Fruit fly (Drosophila melanogaster): ENCODE measurements around the gene CG13305.

CG13305 gene

DNA sequence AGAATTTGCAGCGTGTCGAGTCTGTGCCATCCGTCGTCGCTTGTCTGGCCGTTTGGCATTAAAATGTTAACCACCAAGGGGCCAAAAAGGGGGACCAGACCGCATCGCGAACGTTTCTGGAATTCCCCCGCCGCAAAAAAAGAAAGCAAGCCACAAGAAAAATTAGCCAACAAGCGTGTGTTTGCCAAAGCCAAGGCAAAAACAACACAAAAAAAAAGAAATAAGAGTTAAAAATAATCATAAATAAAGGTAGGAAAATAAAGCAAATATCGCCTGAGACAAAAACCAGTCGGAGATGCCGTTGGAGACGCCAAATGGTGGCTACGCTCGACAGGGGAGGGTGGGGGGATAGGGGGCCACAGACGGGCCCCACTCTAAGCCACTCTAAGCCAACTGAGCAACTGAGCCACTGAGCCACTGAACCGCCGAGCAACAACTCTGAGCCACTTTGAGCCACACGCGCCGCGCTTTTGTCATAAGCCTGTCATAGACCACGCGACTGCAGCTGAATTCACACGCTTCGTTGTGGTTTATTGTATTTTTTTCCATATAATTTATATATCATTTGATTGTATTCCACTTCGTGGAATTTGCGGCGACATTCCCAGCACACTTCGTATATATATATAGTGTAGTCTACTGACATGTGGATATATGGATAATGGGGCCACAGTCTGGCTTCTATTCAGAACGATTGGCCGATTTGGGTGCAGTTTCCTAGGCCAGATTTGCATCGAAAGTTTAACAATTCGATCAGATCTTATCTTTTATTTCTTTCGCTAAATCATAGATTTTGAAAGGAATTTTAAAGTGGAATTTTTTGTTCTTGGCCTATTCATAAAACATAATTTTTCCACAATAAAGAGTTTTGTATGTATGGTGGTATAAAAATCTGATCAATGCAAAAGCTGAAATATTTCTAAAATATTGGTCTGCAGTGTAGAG, 47.2 kb upstream of the CG13305 start (continued):
- TF ChIP-seq CG6654 (GFP tag; optimal IDR thresholded peaks at IDR 0.05) (no peak), maf-S (GFP tag; optimal IDR thresholded peaks at IDR 0.05) (no peak), MESR4 (GFP tag; optimal IDR thresholded peaks at IDR 0.05) (no peak), Med (GFP tag) (peak; percentile 71), CG32532 (GFP tag; IDR thresholded peaks at IDR 0.05) (peak; percentile 58), bsh (GFP tag; optimal IDR thresholded peaks at IDR 0.05) (peak in 1 of 2 experiments; percentile 31), Pdp1 (GFP tag; optimal IDR thresholded peaks at IDR 0.05) (no peak), Vsx1 (GFP tag; optimal IDR thresholded peaks at IDR 0.05) (peak; percentile 66), bcd (GFP tag; optimal IDR thresholded peaks at IDR 0.05) (peak; percentile 38), CG7271 (tag; optimal IDR thresholded peaks at IDR 0.05) (no peak), CG30020 (tag; optimal IDR thresholded peaks at IDR 0.05) (no peak), Hmr (GFP tag; optimal IDR thresholded peaks at IDR 0.05) (peak; percentile 36), abd-A (tag; optimal IDR thresholded peaks at IDR 0.05) (peak; percentile 6), ci (GFP tag; IDR thresholded peaks at IDR 0.05) (no peak), CG33557 (GFP tag; optimal IDR thresholded peaks at IDR 0.05) (no peak), knrl (GFP tag; IDR thresholded peaks at IDR 0.05; ENCODE audit: partially characterized antibody) (no peak), NFAT (GFP tag; IDR thresholded peaks at IDR 0.05) (0 out of 2 replicates have a peak, but pooled peaks have one; percentile 37), CG12769 (tag; optimal IDR thresholded peaks at IDR 0.05) (peak; percentile 33), CG42726 (GFP tag; IDR thresholded peaks at IDR 0.05; ENCODE audit: partially characterized antibody) (no peak), Ets65A (GFP tag) (peak; percentile 35), CG10543 (GFP tag; optimal IDR thresholded peaks at IDR 0.05) (peak; percentile 61), mld (GFP tag; IDR thresholded peaks at IDR 0.05; ENCODE audit: partially characterized antibody) (no peak), CG8290 (GFP tag; optimal IDR thresholded peaks at IDR 0.05) (no peak), CG8290 (tag; optimal IDR thresholded peaks at IDR 0.05) (peak in 1 of 2 experiments; percentile 45), CG18599 (GFP tag; optimal IDR thresholded peaks at IDR 0.05) (peak; percentile 24), slbo (GFP tag; IDR thresholded peaks at IDR 0.05) (0 out of 2 replicates have a peak, but pooled peaks have one; percentile 3), kni (GFP tag; optimal IDR thresholded peaks at IDR 0.05) (no peak), caup (GFP tag; optimal IDR thresholded peaks at IDR 0.05; ENCODE audit: severe bottlenecking) (no peak), her (GFP tag; optimal IDR thresholded peaks at IDR 0.05) (no peak), CG6175 (GFP tag; IDR thresholded peaks at IDR 0.05) (peak; percentile 88), chinmo (GFP tag; IDR thresholded peaks at IDR 0.05; ENCODE audit: partially characterized antibody) (peak; percentile 88; the same call in 3 of the 4 replicates), crol (GFP tag; IDR thresholded peaks at IDR 0.05) (peak; percentile 71), pnt (GFP tag; optimal IDR thresholded peaks at IDR 0.05) (no peak), CG1792 (GFP tag; optimal IDR thresholded peaks at IDR 0.05) (no peak), Ets97D (GFP tag; optimal IDR thresholded peaks at IDR 0.05) (no peak), z (GFP tag; IDR thresholded peaks at IDR 0.05) (peak; percentile 80; the same call in 2 of the 3 replicates), dmrt99B (tag; optimal IDR thresholded peaks at IDR 0.05) (peak; percentile 16), HHEX (GFP tag; optimal IDR thresholded peaks at IDR 0.05) (peak; percentile 39), da (GFP tag; optimal IDR thresholded peaks at IDR 0.05) (no peak), CG17912 (GFP tag; optimal IDR thresholded peaks at IDR 0.05) (no peak), CG31441 (GFP tag; IDR thresholded peaks at IDR 0.05) (no peak), CG8089 (GFP tag; optimal IDR thresholded peaks at IDR 0.05) (no peak), dmrt11E (tag; optimal IDR thresholded peaks at IDR 0.05) (no peak), CG2678 (tag; optimal IDR thresholded peaks at IDR 0.05) (peak; percentile 21), lab (GFP tag; optimal IDR thresholded peaks at IDR 0.05) (peak; percentile 0), sd (tag; optimal IDR thresholded peaks at IDR 0.05) (peak; percentile 74), cwo (GFP tag; optimal IDR thresholded peaks at IDR 0.05) (peak; percentile 68)
